Worm (Caenorhabditis elegans) whole organism, L2 larva: Measurements from ENCODE around the gene Y32H12A.6.

Source experiments
- ama-1 ChIP-seq: fragments of 150-350 bp; optimal IDR thresholded peaks from 2 replicates; lab custom pipeline; 2018; ENCODE audit warnings: inconsistent platforms
- ceh-16 ChIP-seq: fragments of 150-350 bp; optimal IDR thresholded peaks from 2 replicates; lab custom pipeline; 2014; ENCODE audit warnings: missing biosample characterization, missing genetic modification characterization
- ceh-82 ChIP-seq: fragments of 150-350 bp; optimal IDR thresholded peaks from 2 replicates; lab custom pipeline; 2014; ENCODE audit warnings: missing biosample characterization, missing genetic modification characterization
- egl-27 ChIP-seq: sonication (generic microtip); optimal IDR thresholded peaks from 3 replicates; lab custom pipeline; 2017; ENCODE audit warnings: missing biosample characterization, missing genetic modification reagents, missing genetic modification characterization
- elt-1 ChIP-seq: fragments of 150-350 bp; optimal IDR thresholded peaks from 2 replicates; lab custom pipeline; 2014; ENCODE audit warnings: missing biosample characterization, missing genetic modification characterization
- lsy-2 ChIP-seq, 2 experiments: fragments of 150-350 bp in 1 of 2; sonication (generic microtip) in 1 of 2; optimal IDR thresholded peaks; 2 replicates each; lab custom pipeline; 2014 to 2017; ENCODE audit warnings: missing biosample characterization in 2 of 2, missing genetic modification characterization in 2 of 2
- nhr-12 ChIP-seq: fragments of 150-350 bp; optimal IDR thresholded peaks from 2 replicates; lab custom pipeline; 2014; ENCODE audit warnings: missing biosample characterization, missing genetic modification characterization
- nhr-23 ChIP-seq: fragments of 150-350 bp; optimal IDR thresholded peaks from 2 replicates; lab custom pipeline; 2014; ENCODE audit warnings: missing biosample characterization, missing genetic modification reagents, missing genetic modification characterization

ce11 chrIII:5419527-5419926 lies 37.6 kb upstream of the Y32H12A.6 start:
- TF ChIP-seq ceh-82 (tag; lab: Kevin White, UChicago) (no peak), ama-1 (lab: Kevin White, UChicago) (no peak), elt-1 (tag; lab: Kevin White, UChicago) (no peak), nhr-23 (tag; lab: Kevin White, UChicago) (no peak), nhr-12 (tag; lab: Kevin White, UChicago) (no peak), lsy-2 (tag; optimal IDR thresholded peaks at IDR 0.05; lab: Kevin White, UChicago) (no peak), ceh-16 (tag; lab: Kevin White, UChicago) (no peak), egl-27 (tag; lab: Kevin White, UChicago) (no peak)
